Fruit fly (Drosophila melanogaster) whole organism, embryonic: ENCODE results near the gene Cpr30F.

Experiments used
- CG10267 ChIP-seq: fragments of 200-800 bp; sonication (Bioruptor generic); optimal IDR thresholded peaks from 2 replicates; lab custom pipeline; 2018; ENCODE audit warnings: missing biosample characterization, mild to moderate bottlenecking, missing genetic modification characterization, moderate library complexity
- CG11093 ChIP-seq: fragments of 200-800 bp; sonication (Bioruptor generic); IDR thresholded peaks from 3 replicates; pipeline ENCODE4 v1.3.6; 2022; ENCODE audit warnings: missing biosample characterization, missing genetic modification characterization
- CG11247 ChIP-seq: fragments of 200-800 bp; sonication (Bioruptor generic); IDR thresholded peaks from 2 replicates; pipeline ENCODE4 v1.3.6; 2022; ENCODE audit warnings: missing biosample characterization, missing genetic modification characterization
- CG14014 ChIP-seq: fragments of 200-800 bp; sonication (Bioruptor generic); IDR thresholded peaks from 2 replicates; pipeline ENCODE4 v1.3.6; 2022; ENCODE audit warnings: missing biosample characterization, missing genetic modification characterization
- CG17361 ChIP-seq: fragments of 200-800 bp; sonication (Bioruptor generic); IDR thresholded peaks from 3 replicates; pipeline ENCODE4 v1.3.6; 2022; ENCODE audit warnings: missing biosample characterization, missing genetic modification characterization
- CG18476 ChIP-seq: fragments of 200-800 bp; sonication (Bioruptor generic); optimal IDR thresholded peaks from 2 replicates; lab custom pipeline; 2016; ENCODE audit warnings: missing biosample characterization, mild to moderate bottlenecking, missing genetic modification characterization
- CG2116 ChIP-seq: fragments of 200-800 bp; sonication (Bioruptor generic); optimal IDR thresholded peaks from 3 replicates; lab custom pipeline; 2018; ENCODE audit warnings: missing biosample characterization, mild to moderate bottlenecking, missing genetic modification characterization
- CG2678 ChIP-seq: fragments of 200-800 bp; sonication (Bioruptor generic); optimal IDR thresholded peaks from 3 replicates; lab custom pipeline; 2019; ENCODE audit warnings: missing biosample characterization, mild to moderate bottlenecking, missing genetic modification characterization, moderate library complexity
- CG2875 ChIP-seq: fragments of 200-800 bp; sonication (Bioruptor generic); optimal IDR thresholded peaks from 2 replicates; lab custom pipeline; 2017; ENCODE audit warnings: missing biosample characterization, mild to moderate bottlenecking, missing genetic modification characterization, missing genetic modification reagents
- CG33557 ChIP-seq: fragments of 200-800 bp; sonication (Bioruptor generic); optimal IDR thresholded peaks from 2 replicates; lab custom pipeline; 2019; ENCODE audit warnings: missing biosample characterization, mild to moderate bottlenecking, missing genetic modification characterization, moderate library complexity
- CG42726 ChIP-seq: fragments of 200-800 bp; sonication (Bioruptor generic); IDR thresholded peaks from 2 replicates; pipeline ENCODE4 v1.3.6; 2022; ENCODE audit warnings: missing biosample characterization, missing genetic modification characterization; ENCODE audit not compliant: partially characterized antibody
- CG4328 ChIP-seq: fragments of 200-800 bp; sonication (Bioruptor generic); optimal IDR thresholded peaks from 3 replicates; lab custom pipeline; 2017; ENCODE audit warnings: missing biosample characterization, missing genetic modification reagents, missing genetic modification characterization
- CG4707 ChIP-seq: fragments of 200-800 bp; sonication (Bioruptor generic); optimal IDR thresholded peaks from 2 replicates; lab custom pipeline; 2018; ENCODE audit warnings: missing biosample characterization, mild to moderate bottlenecking, missing genetic modification characterization, moderate library complexity
- CG4854 ChIP-seq: fragments of 200-800 bp; sonication (Bioruptor generic); optimal IDR thresholded peaks from 2 replicates; lab custom pipeline; 2016; ENCODE audit warnings: missing biosample characterization, missing genetic modification characterization, inconsistent platforms
- CG8765 ChIP-seq: fragments of 200-800 bp; sonication (Bioruptor generic); IDR thresholded peaks from 2 replicates; pipeline ENCODE4 v1.3.6; 2022; ENCODE audit warnings: missing biosample characterization, missing genetic modification characterization
- CoRest ChIP-seq: fragments of 200-800 bp; sonication (Bioruptor generic); optimal IDR thresholded peaks from 3 replicates; lab custom pipeline; 2018; ENCODE audit warnings: missing biosample characterization, mild to moderate bottlenecking, missing genetic modification characterization, moderate library complexity
- Deaf1 ChIP-seq: fragments of 200-800 bp; optimal IDR thresholded peaks from 3 replicates; lab custom pipeline; 2019; ENCODE audit warnings: missing biosample characterization, mild to moderate bottlenecking, missing genetic modification characterization, moderate library complexity
- ERR ChIP-seq: fragments of 200-800 bp; sonication (Bioruptor generic); optimal IDR thresholded peaks from 2 replicates; lab custom pipeline; 2016; ENCODE audit warnings: missing biosample characterization, missing genetic modification characterization
- Gsc ChIP-seq: fragments of 200-800 bp; sonication (Bioruptor generic); IDR thresholded peaks from 2 replicates; pipeline ENCODE4 v1.3.6; 2022; ENCODE audit warnings: missing biosample characterization, missing genetic modification characterization
- HHEX ChIP-seq: fragments of 200-800 bp; sonication (Bioruptor generic); optimal IDR thresholded peaks from 3 replicates; lab custom pipeline; 2017; ENCODE audit warnings: missing biosample characterization, mild to moderate bottlenecking, missing genetic modification characterization, missing genetic modification reagents
- HLH4C ChIP-seq: fragments of 200-800 bp; sonication (Bioruptor generic); IDR thresholded peaks from 3 replicates; pipeline ENCODE4 v1.3.6; 2022; ENCODE audit warnings: missing biosample characterization, missing genetic modification characterization; ENCODE audit not compliant: partially characterized antibody
- HmgZ ChIP-seq: fragments of 200-800 bp; sonication (Bioruptor generic); optimal IDR thresholded peaks from 2 replicates; lab custom pipeline; 2018; ENCODE audit warnings: missing biosample characterization, mild to moderate bottlenecking, missing genetic modification characterization
- Kr ChIP-seq: fragments of 200-800 bp; sonication (Bioruptor generic); optimal IDR thresholded peaks from 2 replicates; lab custom pipeline; 2017; ENCODE audit warnings: missing biosample characterization, mild to moderate bottlenecking, missing genetic modification characterization
- Myb ChIP-seq: fragments of 200-800 bp; sonication (Bioruptor generic); optimal IDR thresholded peaks from 2 replicates; lab custom pipeline; 2016; ENCODE audit warnings: missing biosample characterization, missing genetic modification characterization
- Ptx1 ChIP-seq: fragments of 200-800 bp; sonication (Bioruptor generic); IDR thresholded peaks from 2 replicates; pipeline ENCODE4 v1.3.6; 2022; ENCODE audit warnings: missing biosample characterization, missing genetic modification characterization
- Six4 ChIP-seq: fragments of 200-800 bp; sonication (Bioruptor generic); optimal IDR thresholded peaks from 2 replicates; lab custom pipeline; 2016; ENCODE audit warnings: missing biosample characterization, missing genetic modification characterization
- Usf ChIP-seq: fragments of 200-800 bp; sonication (Bioruptor generic); optimal IDR thresholded peaks from 2 replicates; lab custom pipeline; 2017; ENCODE audit warnings: missing genotype, missing biosample characterization, missing genetic modification characterization
- ap ChIP-seq: fragments of 200-800 bp; sonication (Bioruptor generic); IDR thresholded peaks from 2 replicates; pipeline ENCODE4 v1.3.6; 2022; ENCODE audit warnings: missing biosample characterization, missing genetic modification characterization
- ato ChIP-seq: fragments of 200-800 bp; sonication (Bioruptor generic); IDR thresholded peaks from 2 replicates; pipeline ENCODE4 v1.3.6; 2022; ENCODE audit warnings: missing biosample characterization, missing genetic modification characterization; ENCODE audit not compliant: partially characterized antibody
- cad ChIP-seq: fragments of >200 bp; optimal IDR thresholded peaks from 2 replicates; lab custom pipeline; 2017; ENCODE audit warnings: missing biosample characterization, missing genetic modification characterization
- chm ChIP-seq: fragments of 200-800 bp; sonication (Bioruptor generic); IDR thresholded peaks from 2 replicates; pipeline ENCODE4 v1.3.6; 2022; ENCODE audit warnings: missing biosample characterization, missing genetic modification characterization
- en ChIP-seq: fragments of 200-800 bp; sonication (Bioruptor generic); optimal IDR thresholded peaks from 2 replicates; lab custom pipeline; 2016; ENCODE audit warnings: missing biosample characterization, missing genetic modification characterization
- fd102C ChIP-seq: fragments of 200-800 bp; sonication (Bioruptor generic); optimal IDR thresholded peaks from 2 replicates; lab custom pipeline; 2018; ENCODE audit warnings: missing biosample characterization, mild to moderate bottlenecking, missing genetic modification characterization, moderate library complexity
- gfzf ChIP-seq: fragments of 200-800 bp; sonication (Bioruptor generic); optimal IDR thresholded peaks from 2 replicates; lab custom pipeline; 2016; ENCODE audit warnings: missing biosample characterization, mild to moderate bottlenecking, missing genetic modification characterization, moderate library complexity
- gro ChIP-seq: fragments of 200-800 bp; sonication (Bioruptor generic); optimal IDR thresholded peaks from 2 replicates; lab custom pipeline; 2016; ENCODE audit warnings: missing biosample characterization, missing genetic modification characterization
- h ChIP-seq: fragments of >200 bp; optimal IDR thresholded peaks from 2 replicates; lab custom pipeline; 2017
- hkb ChIP-seq, 2 experiments: fragments of 200-800 bp in 1 of 2; fragments of >200 bp in 1 of 2; sonication (Bioruptor generic) in 1 of 2; IDR thresholded peaks in 1 of 2; optimal IDR thresholded peaks in 1 of 2; 2 replicates each; pipeline versions ENCODE4 v1.3.6 to Lab custom; 2017 to 2022; ENCODE audit warnings: missing biosample characterization in 1 of 2, missing genetic modification characterization in 1 of 2
- nerfin-2 ChIP-seq: fragments of 200-800 bp; sonication (Bioruptor generic); IDR thresholded peaks from 2 replicates; pipeline ENCODE4 v1.3.6; 2022; ENCODE audit warnings: missing biosample characterization, missing genetic modification characterization; ENCODE audit not compliant: partially characterized antibody
- odd ChIP-seq: fragments of 200-800 bp; sonication (Bioruptor generic); optimal IDR thresholded peaks from 2 replicates; lab custom pipeline; 2017; ENCODE audit warnings: missing biosample characterization, mild to moderate bottlenecking, missing genetic modification characterization
- pnt ChIP-seq: fragments of 200-800 bp; sonication (Bioruptor generic); optimal IDR thresholded peaks from 3 replicates; lab custom pipeline; 2016; ENCODE audit warnings: missing biosample characterization, missing genetic modification characterization
- row ChIP-seq: fragments of 200-800 bp; sonication (Bioruptor generic); IDR thresholded peaks from 3 replicates; pipeline ENCODE4 v1.3.6; 2022; ENCODE audit warnings: missing biosample characterization, missing genetic modification characterization
- sima ChIP-seq: fragments of 200-800 bp; sonication (Bioruptor generic); optimal IDR thresholded peaks from 2 replicates; lab custom pipeline; 2016; ENCODE audit warnings: missing biosample characterization, missing genetic modification characterization
- sisA ChIP-seq: fragments of 200-800 bp; sonication (Bioruptor generic); IDR thresholded peaks from 2 replicates; pipeline ENCODE4 v1.3.6; 2022; ENCODE audit warnings: missing biosample characterization, missing genetic modification characterization
- slou ChIP-seq: fragments of 200-800 bp; sonication (Bioruptor generic); optimal IDR thresholded peaks from 3 replicates; lab custom pipeline; 2016; ENCODE audit warnings: missing biosample characterization, missing genetic modification characterization
- sr ChIP-seq: fragments of 200-800 bp; sonication (Bioruptor generic); IDR thresholded peaks from 3 replicates; pipeline ENCODE4 v1.3.6; 2022; ENCODE audit warnings: missing biosample characterization, missing genetic modification characterization
- tll ChIP-seq, 2 experiments: fragments of 200-800 bp in 1 of 2; fragments of >200 bp in 1 of 2; sonication (Bioruptor generic) in 1 of 2; optimal IDR thresholded peaks; 2 replicates each; lab custom pipeline; 2017 to 2019; ENCODE audit warnings: missing biosample characterization in 2 of 2, missing genetic modification characterization in 2 of 2, mild to moderate bottlenecking in 1 of 2, moderate library complexity in 1 of 2
- yki ChIP-seq: fragments of >200 bp; optimal IDR thresholded peaks from 3 replicates; lab custom pipeline; 2018
- zf30C ChIP-seq: fragments of 200-800 bp; sonication (Bioruptor generic); optimal IDR thresholded peaks from 3 replicates; lab custom pipeline; 2018; ENCODE audit warnings: missing biosample characterization, mild to moderate bottlenecking, missing genetic modification characterization

Gene Cpr30F

DNA sequence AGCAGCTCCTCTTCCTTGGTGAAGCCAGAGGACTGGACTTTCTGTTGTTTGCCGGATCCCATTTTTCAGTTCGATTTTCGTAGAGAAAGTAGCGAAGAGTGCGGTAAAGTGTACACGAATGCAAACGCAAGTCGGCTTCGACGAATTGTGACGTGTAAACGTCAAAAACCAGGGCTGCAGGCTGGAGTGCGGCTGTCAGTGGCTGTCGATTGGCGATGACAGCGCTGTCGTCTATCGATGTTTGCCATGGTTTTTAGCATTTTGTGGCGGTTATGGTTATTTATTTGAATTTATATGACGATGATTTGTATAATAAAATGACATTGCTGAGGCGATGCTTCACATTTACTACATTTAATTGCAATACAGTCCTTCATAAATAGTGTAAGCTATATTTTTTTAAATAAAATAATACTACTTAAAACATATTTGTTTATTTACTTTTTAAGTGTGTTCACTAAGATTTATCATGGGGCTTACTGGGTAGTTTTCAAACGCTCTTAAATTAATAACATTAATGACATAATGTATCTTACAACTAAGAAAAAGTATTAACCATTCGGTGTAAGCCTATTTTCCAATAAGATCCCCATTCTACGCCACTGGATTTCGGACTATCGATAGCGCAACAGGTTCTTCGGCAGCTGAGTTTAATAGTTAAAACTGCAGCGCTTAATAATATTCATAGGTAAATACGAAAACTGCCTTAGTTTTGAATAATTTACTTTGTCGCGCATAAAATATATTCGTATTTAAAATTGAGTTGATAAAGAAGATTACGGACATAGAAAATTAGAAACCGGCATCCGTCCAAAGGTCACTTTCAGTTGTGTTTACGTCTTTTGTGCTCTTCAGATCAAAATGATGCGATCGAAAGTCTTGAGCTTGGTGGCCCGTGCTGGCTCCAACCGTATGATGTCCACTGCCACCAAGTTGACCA is 14.7 kb downstream of the Cpr30F start, which contains the start of the genes CG5885 and CG4598 (continued):
- peak; percentile 77 for TF ChIP-seq CG17361 (GFP tag; lab: Robert Waterston, UW)
- TF ChIP-seq CG42726 (GFP tag; lab: Robert Waterston, UW), result peak; percentile 76
- TF ChIP-seq tll (GFP tag; optimal IDR thresholded peaks at IDR 0.05; lab: Kevin White, UChicago), result no peak
- peak; percentile 76 for TF ChIP-seq CG2678 (tag; lab: Kevin White, UChicago)
- TF ChIP-seq gro (GFP tag; lab: Kevin White, UChicago), result no peak
- no peak for TF ChIP-seq cad (GFP tag; lab: Kevin White, UChicago)
- no peak for TF ChIP-seq h (lab: Kevin White, UChicago)
- TF ChIP-seq Gsc (GFP tag; lab: Robert Waterston, UW), result no peak
- peak; percentile 50 for TF ChIP-seq CG4328 (GFP tag; lab: Kevin White, UChicago)
- TF ChIP-seq CG4707, result no peak
- TF ChIP-seq CG2875 (GFP tag; lab: Kevin White, UChicago), result no peak
- no peak for TF ChIP-seq en (GFP tag; lab: Kevin White, UChicago)
- no peak for TF ChIP-seq ERR
- TF ChIP-seq CG2116 (GFP tag; lab: Kevin White, UChicago), result peak; percentile 90
- peak; percentile 38 for TF ChIP-seq HHEX (GFP tag; lab: Kevin White, UChicago)
- peak; percentile 71 for TF ChIP-seq CG10267
- TF ChIP-seq CG11093 (GFP tag; lab: Robert Waterston, UW), result no peak
- no peak; the same call in 1 of the 2 replicates for TF ChIP-seq CG11247
- peak; percentile 61 for TF ChIP-seq chm (GFP tag; lab: Robert Waterston, UW)
- TF ChIP-seq Myb (GFP tag; lab: Kevin White, UChicago), result peak; percentile 84
- TF ChIP-seq Six4 (GFP tag; lab: Kevin White, UChicago), result no peak
- peak; percentile 66 for TF ChIP-seq ap (GFP tag; lab: Robert Waterston, UW)
- peak; percentile 79 for TF ChIP-seq CoRest (tag; lab: Kevin White, UChicago)
- no peak for TF ChIP-seq sima (GFP tag; lab: Kevin White, UChicago)
- peak; percentile 73 for TF ChIP-seq sisA (GFP tag; lab: Robert Waterston, UW)
- TF ChIP-seq fd102C (GFP tag; lab: Kevin White, UChicago), result no peak
- TF ChIP-seq slou (GFP tag; lab: Kevin White, UChicago), result peak; percentile 12
- no peak for TF ChIP-seq CG4854 (GFP tag; lab: Kevin White, UChicago)
- no peak for TF ChIP-seq Usf (GFP tag; lab: Kevin White, UChicago)
- peak; percentile 81 for TF ChIP-seq row (GFP tag; lab: Robert Waterston, UW)
- TF ChIP-seq Kr, result no peak
- peak; percentile 69; the same call in 1 of the 2 replicates for TF ChIP-seq nerfin-2 (GFP tag; lab: Robert Waterston, UW)
- TF ChIP-seq CG14014 (GFP tag; lab: Robert Waterston, UW), result peak; percentile 59
- no peak for TF ChIP-seq CG18476 (GFP tag; lab: Kevin White, UChicago)
- TF ChIP-seq HmgZ (tag; lab: Kevin White, UChicago), result peak; percentile 55
- TF ChIP-seq sr (GFP tag; lab: Robert Waterston, UW), result no peak; the same call in 2 of the 3 replicates
- TF ChIP-seq CG8765, result no peak; the same call in 1 of the 2 replicates
- TF ChIP-seq pnt, result peak; percentile 55
- peak; percentile 62 for TF ChIP-seq Ptx1
- no peak for TF ChIP-seq hkb (optimal IDR thresholded peaks at IDR 0.05; lab: Kevin White, UChicago)
- TF ChIP-seq hkb (GFP tag; IDR thresholded peaks at IDR 0.05; lab: Robert Waterston, UW), result peak; percentile 84
- TF ChIP-seq Deaf1 (tag; lab: Kevin White, UChicago), result peak; percentile 89
- peak; percentile 82 for TF ChIP-seq HLH4C
- TF ChIP-seq CG33557 (GFP tag; lab: Kevin White, UChicago), result peak; percentile 48
- TF ChIP-seq yki, result no peak
- TF ChIP-seq odd (GFP tag; lab: Kevin White, UChicago), result peak; percentile 56
- no peak for TF ChIP-seq zf30C (GFP tag; lab: Kevin White, UChicago)
- peak; percentile 51; the same call in 1 of the 2 replicates for TF ChIP-seq ato (GFP tag; lab: Robert Waterston, UW)
- peak; percentile 50 for TF ChIP-seq gfzf (GFP tag; lab: Kevin White, UChicago)
